Fruit fly (Drosophila melanogaster) Kc167 (cell line): Measurements from ENCODE around the gene CG34428.

Experiments used
- Sin3A ChIP-seq: fragments of >200 bp; optimal IDR thresholded peaks from 2 replicates; lab custom pipeline; 2018; ENCODE audit warnings: missing external identifiers
- psq ChIP-seq: fragments of >200 bp; optimal IDR thresholded peaks from 2 replicates; lab custom pipeline; 2017; ENCODE audit warnings: missing external identifiers

dm6 chr3L:13089869-13090268, 28.3 kb downstream of the CG34428 start, which contains the start of gene CG11251:
- TF ChIP-seq psq (lab: Kevin White, UChicago) (no peak), Sin3A (lab: Kevin White, UChicago) (no peak)
